Fruit fly (Drosophila melanogaster): ENCODE measurements around the gene CG33521.
A peak's percentile ranks its signal among the peaks of the same experiment; 100 is the strongest.

The CG33521 gene

DNA sequence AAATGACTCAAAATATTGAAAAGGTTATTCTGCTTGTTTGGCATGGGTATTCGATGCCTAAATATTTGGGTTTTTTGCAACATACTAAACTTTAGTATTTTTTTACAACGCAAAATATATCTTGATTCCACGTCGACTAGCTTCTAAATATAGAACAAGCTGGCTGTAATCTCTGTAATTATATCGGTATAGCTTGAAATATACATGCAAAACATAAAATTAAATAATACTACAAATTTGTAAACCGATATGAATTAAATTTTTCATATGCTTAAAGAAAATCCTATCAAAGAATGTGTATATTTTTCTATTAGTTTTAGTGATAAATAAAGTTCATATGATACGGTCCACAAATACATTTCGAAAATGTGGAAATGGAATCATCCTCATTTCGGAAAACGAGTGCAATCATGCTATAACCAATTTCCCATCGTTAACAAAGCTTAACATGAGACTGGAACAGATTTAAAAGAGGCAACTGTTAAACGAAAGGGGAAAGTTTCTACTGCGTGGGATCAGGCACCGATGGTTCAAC is 3.9 kb upstream of the CG33521 start, which contains the start of gene pho (continued):
- no peak for TF ChIP-seq Eip75B (GFP tag; optimal IDR thresholded peaks at IDR 0.05)
- TF ChIP-seq CG1621 (tag; optimal IDR thresholded peaks at IDR 0.05), result no peak
- no peak for TF ChIP-seq eg (GFP tag; IDR thresholded peaks at IDR 0.05)
- TF ChIP-seq Hr38 (GFP tag; optimal IDR thresholded peaks at IDR 0.05), result no peak
- TF ChIP-seq lz (GFP tag; optimal IDR thresholded peaks at IDR 0.05), result peak; percentile 31
- no peak for TF ChIP-seq CG6792 (GFP tag; optimal IDR thresholded peaks at IDR 0.05)
- no peak for TF ChIP-seq CG31627 (GFP tag; optimal IDR thresholded peaks at IDR 0.05)
- no peak for TF ChIP-seq CG15336 (GFP tag; IDR thresholded peaks at IDR 0.05)
- TF ChIP-seq Ets21C (GFP tag; optimal IDR thresholded peaks at IDR 0.05), result peak; percentile 31

DNA sequence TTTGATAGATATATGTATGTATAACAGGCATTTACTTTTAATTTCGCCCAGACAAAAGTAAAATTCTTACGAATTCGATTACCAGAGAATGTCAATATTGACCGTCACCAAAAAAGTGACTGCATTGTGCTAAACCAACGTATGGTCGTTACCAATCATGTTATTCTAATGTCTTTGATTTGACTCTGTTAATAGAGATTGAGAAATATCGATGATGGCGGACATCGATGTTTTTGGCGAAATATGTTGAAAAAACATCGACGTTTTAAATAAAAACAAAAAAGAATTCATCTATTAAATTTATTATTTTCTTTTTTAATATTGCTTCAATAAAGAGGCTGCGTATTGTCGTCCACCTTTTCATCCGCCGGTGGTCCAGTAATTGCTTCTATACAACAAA is 2.8 kb upstream of the CG33521 start:
- TF ChIP-seq CG6276 (GFP tag; optimal IDR thresholded peaks at IDR 0.05) (no peak), CG10631 (GFP tag; optimal IDR thresholded peaks at IDR 0.05) (no peak), dac (GFP tag; optimal IDR thresholded peaks at IDR 0.05) (no peak), fd85E (GFP tag; optimal IDR thresholded peaks at IDR 0.05) (no peak), Sox15 (GFP tag; optimal IDR thresholded peaks at IDR 0.05) (no peak), Gug (GFP tag; IDR thresholded peaks at IDR 0.05) (no peak), CG3919 (GFP tag; optimal IDR thresholded peaks at IDR 0.05) (no peak)

DNA sequence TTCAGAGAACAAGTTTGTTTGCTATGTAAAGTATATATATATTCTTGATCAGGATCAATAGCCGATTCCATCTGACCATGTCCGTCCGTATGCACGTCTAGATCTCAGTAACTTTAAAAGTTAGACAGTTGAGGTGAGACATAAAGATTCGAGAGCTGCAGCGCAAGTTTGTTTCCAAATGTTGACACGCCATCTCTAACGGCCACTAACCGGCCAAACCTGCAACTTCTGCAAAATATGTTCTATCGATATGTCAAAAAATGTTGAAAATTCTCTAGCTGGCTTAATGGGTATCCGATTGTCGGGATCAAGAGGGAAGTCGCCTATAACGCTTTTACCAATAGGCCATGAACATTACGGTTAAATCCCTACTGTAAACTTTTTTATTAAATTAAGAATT is 1.3 kb downstream of the CG33521 start:
- TF ChIP-seq fkh (GFP tag; optimal IDR thresholded peaks at IDR 0.05), result no peak
- TF ChIP-seq CG8319 (GFP tag; optimal IDR thresholded peaks at IDR 0.05), result no peak
- no peak for TF ChIP-seq CG7368 (GFP tag; optimal IDR thresholded peaks at IDR 0.05)
- TF ChIP-seq pdm3 (GFP tag; optimal IDR thresholded peaks at IDR 0.05), result no peak
- TF ChIP-seq cyc (GFP tag; optimal IDR thresholded peaks at IDR 0.05), result no peak
- no peak for TF ChIP-seq Smox (GFP tag; optimal IDR thresholded peaks at IDR 0.05)
- TF ChIP-seq dsx (GFP tag; optimal IDR thresholded peaks at IDR 0.05; ENCODE audit: poor library complexity, severe bottlenecking), result no peak
- no peak for TF ChIP-seq Eip93F (GFP tag; optimal IDR thresholded peaks at IDR 0.05)
- no peak for TF ChIP-seq Sox102F (GFP tag; optimal IDR thresholded peaks at IDR 0.05)
- TF ChIP-seq fd85E (GFP tag; optimal IDR thresholded peaks at IDR 0.05), result no peak
- no peak for TF ChIP-seq CG32006 (GFP tag; optimal IDR thresholded peaks at IDR 0.05)
- TF ChIP-seq OdsH (GFP tag; optimal IDR thresholded peaks at IDR 0.05), result no peak
- TF ChIP-seq CG6808 (GFP tag; optimal IDR thresholded peaks at IDR 0.05), result no peak
- no peak for TF ChIP-seq CG16779 (tag; optimal IDR thresholded peaks at IDR 0.05)
- TF ChIP-seq CG11294 (GFP tag; IDR thresholded peaks at IDR 0.05), result no peak
- TF ChIP-seq CG3919 (GFP tag; optimal IDR thresholded peaks at IDR 0.05), result no peak

DNA sequence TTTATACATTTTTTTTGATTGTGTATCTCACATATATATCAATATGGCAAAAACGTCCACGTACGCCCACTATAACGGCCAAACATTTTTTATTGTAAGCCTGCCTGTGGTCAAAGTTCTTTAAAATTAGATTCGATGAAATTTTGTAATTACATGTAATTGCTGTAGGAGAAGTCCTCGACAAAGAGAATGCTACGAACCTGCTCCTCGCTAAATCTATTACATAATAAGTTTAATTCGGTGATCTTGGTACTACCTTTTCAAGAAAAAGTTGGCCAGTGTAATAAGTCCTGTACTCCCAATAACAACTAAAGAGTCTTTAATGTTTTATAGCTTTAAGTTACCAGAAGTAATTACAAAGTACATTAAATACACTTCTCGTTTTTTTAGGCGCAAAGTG is 6.1 kb downstream of the CG33521 start:
- TF ChIP-seq CG3032 (tag; optimal IDR thresholded peaks at IDR 0.05) (no peak), Sox14 (GFP tag; optimal IDR thresholded peaks at IDR 0.05) (no peak), svp (GFP tag) (no peak), Hr4 (GFP tag; optimal IDR thresholded peaks at IDR 0.05) (no peak), acj6 (GFP tag; optimal IDR thresholded peaks at IDR 0.05) (no peak), ss (GFP tag; optimal IDR thresholded peaks at IDR 0.05) (no peak), CG1621 (tag; optimal IDR thresholded peaks at IDR 0.05) (no peak), CG6276 (GFP tag; optimal IDR thresholded peaks at IDR 0.05) (no peak), CG15336 (GFP tag; IDR thresholded peaks at IDR 0.05) (no peak), CG8632 (GFP tag; optimal IDR thresholded peaks at IDR 0.05) (no peak), vri (GFP tag; optimal IDR thresholded peaks at IDR 0.05) (no peak), Eip75B (GFP tag; optimal IDR thresholded peaks at IDR 0.05) (no peak)
